Worm (Caenorhabditis elegans) whole organism, L1 larva: ENCODE results near the gene eri-12.

Experiments used
- C34B4.2 ChIP-seq: sonication (generic microtip); optimal IDR thresholded peaks from 2 replicates; lab custom pipeline; 2017; ENCODE audit warnings: mild to moderate bottlenecking, missing genetic modification characterization, missing compliant biosample characterization
- Y116A8C.19 ChIP-seq: sonication (generic microtip); optimal IDR thresholded peaks from 2 replicates; lab custom pipeline; 2016; ENCODE audit warnings: missing compliant biosample characterization, missing genetic modification characterization, borderline replicate concordance
- aha-1 ChIP-seq: fragments of 150-350 bp; optimal IDR thresholded peaks from 2 replicates; lab custom pipeline; 2014; ENCODE audit warnings: missing biosample characterization, missing genetic modification characterization
- alr-1 ChIP-seq: fragments of 200-800 bp; sonication (Bioruptor generic); optimal IDR thresholded peaks from 2 replicates; lab custom pipeline; 2018; ENCODE audit warnings: borderline replicate concordance, mild to moderate bottlenecking, missing genetic modification characterization, missing compliant biosample characterization
- blmp-1 ChIP-seq: fragments of 150-350 bp; optimal IDR thresholded peaks from 2 replicates; lab custom pipeline; 2014; ENCODE audit warnings: missing biosample characterization, missing genetic modification characterization
- ceh-63 ChIP-seq: fragments of 200-800 bp; sonication (Bioruptor generic); optimal IDR thresholded peaks from 2 replicates; lab custom pipeline; 2018; ENCODE audit warnings: mild to moderate bottlenecking, missing genetic modification characterization, missing compliant biosample characterization
- ceh-8 ChIP-seq: fragments of 200-800 bp; sonication (Bioruptor generic); optimal IDR thresholded peaks from 2 replicates; lab custom pipeline; 2018; ENCODE audit warnings: mild to moderate bottlenecking, missing genetic modification characterization, moderate library complexity, missing compliant biosample characterization
- ceh-82 ChIP-seq, 3 experiments: fragments of 150-350 bp in 1 of 3; sonication (generic microtip) in 2 of 3; optimal IDR thresholded peaks; 2 replicates each; lab custom pipeline; 2014 to 2017; ENCODE audit warnings: missing biosample characterization in 3 of 3, missing genetic modification characterization in 3 of 3
- ceh-88 ChIP-seq: fragments of 200-800 bp; sonication (Bioruptor generic); IDR thresholded peaks from 2 replicates; pipeline ENCODE4 v1.3.6; 2022; ENCODE audit warnings: missing genetic modification characterization, missing compliant biosample characterization
- ces-1 ChIP-seq: fragments of 150-350 bp; optimal IDR thresholded peaks from 2 replicates; lab custom pipeline; 2014; ENCODE audit warnings: missing biosample characterization, missing genetic modification reagents, missing genetic modification characterization
- dpl-1 ChIP-seq, 3 experiments: fragments of 150-350 bp in 2 of 3; sonication (generic microtip) in 1 of 3; optimal IDR thresholded peaks; 2 replicates each; lab custom pipeline; 2014 to 2017; ENCODE audit warnings: missing biosample characterization in 3 of 3, missing genetic modification characterization in 3 of 3, missing genetic modification reagents in 3 of 3
- efl-1 ChIP-seq, 4 experiments: fragments of 150-350 bp; optimal IDR thresholded peaks in 3 of 4; peaks in 1 of 4; 1 replicate in 1 of 4; 2 replicates in 3 of 4; lab custom pipeline; 2014; ENCODE audit warnings: missing biosample characterization in 2 of 4, missing genetic modification characterization in 2 of 4, missing genetic modification reagents in 2 of 4
- efl-3 ChIP-seq: fragments of 200-800 bp; sonication (Bioruptor generic); optimal IDR thresholded peaks from 2 replicates; lab custom pipeline; 2018; ENCODE audit warnings: mild to moderate bottlenecking, missing genetic modification characterization, missing compliant biosample characterization
- egl-13 ChIP-seq: sonication (generic microtip); optimal IDR thresholded peaks from 2 replicates; lab custom pipeline; 2016; ENCODE audit warnings: missing genotype, missing genetic modification reagents, missing genetic modification characterization, missing compliant biosample characterization
- egl-27 ChIP-seq, 2 experiments: fragments of 150-350 bp in 1 of 2; sonication (generic microtip); optimal IDR thresholded peaks; 3 replicates each; lab custom pipeline; 2017 to 2018; ENCODE audit warnings: missing biosample characterization in 2 of 2, missing genetic modification characterization in 2 of 2, missing genetic modification reagents in 2 of 2
- fkh-10 ChIP-seq: sonication (generic microtip); optimal IDR thresholded peaks from 2 replicates; lab custom pipeline; 2017; ENCODE audit warnings: missing biosample characterization, missing genetic modification reagents, missing genetic modification characterization
- fkh-4 ChIP-seq: sonication (generic microtip); optimal IDR thresholded peaks from 2 replicates; lab custom pipeline; 2016; ENCODE audit warnings: missing compliant biosample characterization, missing genetic modification characterization, borderline replicate concordance
- fkh-8 ChIP-seq: sonication (generic microtip); optimal IDR thresholded peaks from 2 replicates; lab custom pipeline; 2016; ENCODE audit warnings: mild to moderate bottlenecking, missing genetic modification characterization, missing compliant biosample characterization
- fos-1 ChIP-seq: fragments of 150-350 bp; optimal IDR thresholded peaks from 2 replicates; lab custom pipeline; 2014; ENCODE audit warnings: missing biosample characterization, missing genetic modification characterization
- grh-1 ChIP-seq: fragments of 200-800 bp; sonication (Bioruptor generic); IDR thresholded peaks from 2 replicates; pipeline ENCODE4 v1.3.6; 2022; ENCODE audit warnings: missing genetic modification reagents, missing genetic modification characterization, missing compliant biosample characterization
- hlh-17 ChIP-seq: fragments of 200-800 bp; sonication (Bioruptor generic); optimal IDR thresholded peaks from 2 replicates; lab custom pipeline; 2018; ENCODE audit warnings: missing genetic modification characterization, mild to moderate bottlenecking, missing compliant biosample characterization, moderate library complexity, borderline replicate concordance
- isw-1 ChIP-seq: fragments of 200-800 bp; sonication (Bioruptor generic); IDR thresholded peaks from 2 replicates; pipeline ENCODE4 v1.3.6; 2022; ENCODE audit warnings: missing genetic modification characterization, missing compliant biosample characterization
- jun-1 ChIP-seq: fragments of 150-350 bp; optimal IDR thresholded peaks from 2 replicates; lab custom pipeline; 2014; ENCODE audit warnings: missing biosample characterization, missing genetic modification reagents, missing genetic modification characterization
- lin-13 ChIP-seq: fragments of 150-350 bp; optimal IDR thresholded peaks from 2 replicates; lab custom pipeline; 2014; ENCODE audit warnings: missing biosample characterization, missing genetic modification reagents, missing genetic modification characterization
- lin-14 ChIP-seq: fragments of 200-800 bp; sonication (Bioruptor generic); optimal IDR thresholded peaks from 2 replicates; lab custom pipeline; 2018; ENCODE audit warnings: mild to moderate bottlenecking, missing genetic modification characterization, moderate library complexity, missing compliant biosample characterization
- lin-35 ChIP-seq, 2 experiments: fragments of 150-350 bp; optimal IDR thresholded peaks; 2 replicates each; lab custom pipeline; 2014; ENCODE audit warnings: missing biosample characterization in 2 of 2, missing genetic modification characterization in 2 of 2, missing genetic modification reagents in 2 of 2
- lin-39 ChIP-seq: fragments of 150-350 bp; optimal IDR thresholded peaks from 2 replicates; lab custom pipeline; 2014; ENCODE audit warnings: missing biosample characterization, missing genetic modification reagents, missing genetic modification characterization
- lir-3 ChIP-seq: sonication (generic microtip); optimal IDR thresholded peaks from 2 replicates; lab custom pipeline; 2016; ENCODE audit warnings: mild to moderate bottlenecking, missing genetic modification characterization, moderate library complexity, missing compliant biosample characterization; ENCODE audit not compliant: poor library complexity
- lsy-2 ChIP-seq, 2 experiments: fragments of 150-350 bp; optimal IDR thresholded peaks; 2 replicates each; lab custom pipeline; 2014; ENCODE audit warnings: missing biosample characterization in 2 of 2, missing genetic modification characterization in 2 of 2
- mdl-1 ChIP-seq, 2 experiments: fragments of 150-350 bp; optimal IDR thresholded peaks; 2 replicates each; lab custom pipeline; 2014 to 2017; ENCODE audit warnings: missing biosample characterization in 2 of 2, missing genetic modification characterization in 2 of 2, inconsistent platforms in 1 of 2
- mep-1 ChIP-seq: fragments of 150-350 bp; optimal IDR thresholded peaks from 2 replicates; lab custom pipeline; 2014; ENCODE audit warnings: missing biosample characterization, missing genetic modification characterization
- nhr-11 ChIP-seq: fragments of 150-350 bp; optimal IDR thresholded peaks from 2 replicates; lab custom pipeline; 2014; ENCODE audit warnings: missing biosample characterization, missing genetic modification characterization
- nhr-237 ChIP-seq: fragments of 150-350 bp; optimal IDR thresholded peaks from 2 replicates; lab custom pipeline; 2014; ENCODE audit warnings: missing biosample characterization, missing genetic modification characterization
- nhr-47 ChIP-seq: sonication (generic microtip); optimal IDR thresholded peaks from 2 replicates; lab custom pipeline; 2016; ENCODE audit warnings: mild to moderate bottlenecking, missing genetic modification characterization, moderate library complexity, missing compliant biosample characterization
- nhr-71 ChIP-seq: sonication (generic microtip); optimal IDR thresholded peaks from 2 replicates; lab custom pipeline; 2016; ENCODE audit warnings: mild to moderate bottlenecking, missing genetic modification characterization, moderate library complexity, missing compliant biosample characterization
- nhr-76 ChIP-seq: sonication (generic microtip); optimal IDR thresholded peaks from 2 replicates; lab custom pipeline; 2017; ENCODE audit warnings: missing biosample characterization, missing genetic modification characterization
- nhr-84 ChIP-seq: sonication (generic microtip); optimal IDR thresholded peaks from 2 replicates; lab custom pipeline; 2017; ENCODE audit warnings: missing biosample characterization, missing genetic modification characterization
- pag-3 ChIP-seq: sonication (generic microtip); optimal IDR thresholded peaks from 2 replicates; lab custom pipeline; 2017; ENCODE audit warnings: missing genetic modification characterization, mild to moderate bottlenecking, missing compliant biosample characterization, antibody characterized with exemption, borderline replicate concordance; ENCODE audit not compliant: insufficient read depth
- pqm-1 ChIP-seq: sonication (generic microtip); optimal IDR thresholded peaks from 3 replicates; lab custom pipeline; 2017; ENCODE audit warnings: missing biosample characterization, missing genetic modification characterization
- rnt-1 ChIP-seq: sonication (generic microtip); optimal IDR thresholded peaks from 2 replicates; lab custom pipeline; 2016; ENCODE audit warnings: mild to moderate bottlenecking, missing genetic modification characterization, moderate library complexity, missing compliant biosample characterization
- snu-23 ChIP-seq: sonication (generic microtip); optimal IDR thresholded peaks from 2 replicates; lab custom pipeline; 2016; ENCODE audit warnings: missing genetic modification characterization, missing compliant biosample characterization
- sup-37 ChIP-seq: fragments of 200-800 bp; sonication (Bioruptor generic); optimal IDR thresholded peaks from 2 replicates; lab custom pipeline; 2018; ENCODE audit warnings: mild to moderate bottlenecking, missing genetic modification characterization, missing compliant biosample characterization
- swsn-7 ChIP-seq: sonication (generic microtip); optimal IDR thresholded peaks from 2 replicates; lab custom pipeline; 2016; ENCODE audit warnings: missing genetic modification characterization, missing compliant biosample characterization
- tbx-2 ChIP-seq: sonication (generic microtip); optimal IDR thresholded peaks from 2 replicates; lab custom pipeline; 2016; ENCODE audit warnings: missing genetic modification characterization, missing compliant biosample characterization
- unc-130 ChIP-seq: fragments of 150-350 bp; optimal IDR thresholded peaks from 2 replicates; lab custom pipeline; 2017; ENCODE audit warnings: missing biosample characterization, missing genetic modification characterization, inconsistent platforms
- vab-15 ChIP-seq: sonication (generic microtip); optimal IDR thresholded peaks from 2 replicates; lab custom pipeline; 2017; ENCODE audit warnings: missing genotype, mild to moderate bottlenecking, missing genetic modification characterization, missing compliant biosample characterization
- zip-4 ChIP-seq: fragments of 200-800 bp; sonication (Bioruptor generic); optimal IDR thresholded peaks from 2 replicates; lab custom pipeline; 2018; ENCODE audit warnings: mild to moderate bottlenecking, missing genetic modification characterization, moderate library complexity, missing compliant biosample characterization
- ztf-4 ChIP-seq: fragments of 150-350 bp; optimal IDR thresholded peaks from 2 replicates; lab custom pipeline; 2014; ENCODE audit warnings: missing biosample characterization, missing genetic modification characterization

The eri-12 gene

DNA sequence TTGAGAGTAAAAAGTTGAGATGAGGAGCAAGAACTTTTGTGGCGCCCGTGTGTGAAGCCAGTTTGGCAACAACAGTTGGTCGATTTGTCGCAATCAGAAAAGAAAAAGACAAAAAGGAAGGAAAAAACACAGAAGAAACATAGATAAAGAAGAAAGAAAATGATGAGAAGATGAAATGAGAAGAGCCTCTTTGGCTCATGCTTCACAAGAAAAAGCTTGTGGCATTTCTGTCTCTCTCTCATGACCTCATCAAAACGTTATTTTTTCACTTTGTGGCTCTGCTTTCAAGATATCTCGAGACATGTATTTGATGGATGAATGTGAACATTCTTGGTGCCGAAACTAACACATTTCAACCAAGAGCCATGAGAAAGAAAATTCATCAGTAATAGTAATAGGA, 43.6 kb upstream of the eri-12 start (continued):
- TF ChIP-seq ceh-8 (GFP tag; lab: Kevin White, UChicago): no peak
- no peak for TF ChIP-seq mdl-1 (tag; optimal IDR thresholded peaks at IDR 0.05; lab: Kevin White, UChicago)
- no peak for TF ChIP-seq alr-1 (tag; lab: Kevin White, UChicago)
- no peak for TF ChIP-seq lir-3 (tag; lab: Kevin White, UChicago)
- TF ChIP-seq lin-39 (tag; lab: Kevin White, UChicago): no peak
- peak; percentile 82 for TF ChIP-seq lin-14 (GFP tag; lab: Kevin White, UChicago)
- TF ChIP-seq dpl-1 (GFP tag; optimal IDR thresholded peaks at IDR 0.05; lab: Kevin White, UChicago): peak in 1 of 3 experiments; percentile 5
- peak; percentile 67 for TF ChIP-seq nhr-71
- no peak for TF ChIP-seq efl-1 (optimal IDR thresholded peaks at IDR 0.05; lab: Kevin White, UChicago)
- no peak for TF ChIP-seq efl-1 (GFP tag; optimal IDR thresholded peaks at IDR 0.05 in 1 of 2; lab: Kevin White, UChicago)
- TF ChIP-seq pqm-1 (tag; lab: Kevin White, UChicago): no peak
- TF ChIP-seq ztf-4 (tag; lab: Kevin White, UChicago): no peak
- no peak for TF ChIP-seq fkh-10 (GFP tag; lab: Kevin White, UChicago)
- no peak for TF ChIP-seq tbx-2 (tag; lab: Kevin White, UChicago)
- no peak for TF ChIP-seq aha-1 (tag; lab: Kevin White, UChicago)
- TF ChIP-seq nhr-84 (tag; lab: Kevin White, UChicago): no peak

DNA sequence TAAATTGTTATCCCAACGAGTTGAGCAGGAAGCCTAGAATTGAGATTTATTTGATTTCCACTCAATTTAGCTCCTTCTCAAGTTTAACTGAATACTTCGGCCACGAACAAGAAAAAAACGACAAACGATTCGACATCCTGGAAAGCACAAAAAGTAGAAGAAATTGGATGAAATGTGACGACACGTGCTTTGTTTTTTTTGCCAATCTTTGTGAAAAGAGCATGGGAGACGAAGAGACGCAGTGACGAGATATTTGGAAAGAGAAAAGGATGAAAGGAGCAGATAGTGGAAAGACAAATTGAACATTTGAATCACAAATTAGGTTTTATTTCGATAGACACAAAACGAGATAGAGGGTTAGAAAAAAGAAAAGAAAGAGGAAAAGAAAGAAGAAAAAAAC, 42.1 kb upstream of the eri-12 start:
- TF ChIP-seq Y116A8C.19 (tag; lab: Kevin White, UChicago) (no peak), nhr-11 (no peak), jun-1 (no peak), lir-3 (tag; lab: Kevin White, UChicago) (no peak), fkh-4 (no peak), mep-1 (tag; lab: Kevin White, UChicago) (no peak), grh-1 (GFP tag; lab: Robert Waterston, UW) (no peak), C34B4.2 (no peak), lin-14 (GFP tag; lab: Kevin White, UChicago) (peak; percentile 84), sup-37 (no peak), isw-1 (no peak), zip-4 (GFP tag; lab: Kevin White, UChicago) (no peak), ceh-88 (GFP tag; lab: Robert Waterston, UW) (no peak), fkh-8 (tag; lab: Kevin White, UChicago) (no peak), snu-23 (GFP tag; lab: Kevin White, UChicago) (peak; percentile 28), fkh-10 (GFP tag; lab: Kevin White, UChicago) (peak; percentile 76), lin-35 (GFP tag; optimal IDR thresholded peaks at IDR 0.05; lab: Kevin White, UChicago) (no peak), nhr-76 (tag; lab: Kevin White, UChicago) (no peak), lin-13 (no peak), swsn-7 (tag; lab: Kevin White, UChicago) (peak; percentile 16), ceh-82 (tag; optimal IDR thresholded peaks at IDR 0.05; lab: Kevin White, UChicago) (peak in 1 of 3 experiments; percentile 6), nhr-237 (tag; lab: Kevin White, UChicago) (no peak), efl-1 (optimal IDR thresholded peaks at IDR 0.05; lab: Kevin White, UChicago) (peak in 1 of 2 experiments; percentile 5), efl-1 (GFP tag; optimal IDR thresholded peaks at IDR 0.05 in 1 of 2; lab: Kevin White, UChicago) (no peak), vab-15 (no peak), pag-3 (tag; lab: Kevin White, UChicago) (no peak), egl-13 (tag; lab: Kevin White, UChicago) (no peak), hlh-17 (no peak), nhr-71 (peak; percentile 51), fos-1 (tag; lab: Kevin White, UChicago) (no peak), tbx-2 (tag; lab: Kevin White, UChicago) (peak; percentile 19), unc-130 (tag; lab: Kevin White, UChicago) (no peak), lsy-2 (tag; optimal IDR thresholded peaks at IDR 0.05; lab: Kevin White, UChicago) (peak in 1 of 2 experiments; percentile 45), ceh-63 (peak; percentile 56), dpl-1 (GFP tag; optimal IDR thresholded peaks at IDR 0.05; lab: Kevin White, UChicago) (no peak), blmp-1 (no peak), ces-1 (no peak), egl-27 (tag; optimal IDR thresholded peaks at IDR 0.05; lab: Kevin White, UChicago) (no peak), rnt-1 (tag; lab: Kevin White, UChicago) (peak; percentile 28), efl-3 (GFP tag; lab: Kevin White, UChicago) (no peak), nhr-47 (tag; lab: Kevin White, UChicago) (peak; percentile 38)
- TF ChIP-seq, all 84 proteins: peak for 12
